Fruit fly (Drosophila melanogaster): ENCODE measurements around the gene CG11756.

CG11756 gene

DNA sequence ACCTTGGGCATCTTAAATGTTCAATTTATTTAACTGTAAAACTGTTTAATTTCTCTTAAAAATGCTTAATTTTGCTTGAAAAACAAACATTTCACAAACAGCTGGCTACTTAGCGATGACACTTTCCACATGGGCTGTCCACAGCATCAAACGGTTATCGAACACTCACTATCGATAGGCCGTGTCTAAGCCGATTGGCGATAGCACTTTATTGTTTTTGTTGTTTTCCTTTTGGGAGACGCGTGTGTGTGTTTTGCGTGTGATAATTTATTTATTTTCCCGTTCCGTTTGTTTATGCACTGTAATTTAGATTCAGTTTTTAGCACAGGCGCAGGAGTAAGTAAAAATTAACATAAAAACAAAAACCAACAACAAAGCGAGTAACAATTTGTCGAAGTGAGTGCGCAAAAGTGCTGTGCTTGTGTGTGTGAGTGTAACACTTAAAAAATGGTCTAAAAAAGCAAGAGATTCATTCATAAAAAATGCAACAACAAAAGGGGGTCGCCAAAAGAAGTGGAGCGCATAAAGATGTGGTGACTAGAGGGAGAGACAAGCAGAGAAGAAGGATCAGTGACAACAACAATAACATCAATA lies 22.6 kb upstream of the CG11756 start, which contains the start of gene Gapvd1 (continued):
- no peak for TF ChIP-seq NC2α (GFP tag; optimal IDR thresholded peaks at IDR 0.05)
- TF ChIP-seq Pdp1 (GFP tag; optimal IDR thresholded peaks at IDR 0.05) = peak in 1 of 2 experiments; percentile 16
- TF ChIP-seq inv (GFP tag; IDR thresholded peaks at IDR 0.05; ENCODE audit: partially characterized antibody) = peak; percentile 72
- TF ChIP-seq MBD-R2 (GFP tag; IDR thresholded peaks at IDR 0.05) = peak; percentile 86
- TF ChIP-seq croc (GFP tag; conservative IDR thresholded peaks at IDR 0.05) = no peak
- no peak for TF ChIP-seq Dad (GFP tag; optimal IDR thresholded peaks at IDR 0.05)
- TF ChIP-seq bbx (GFP tag; IDR thresholded peaks at IDR 0.05; ENCODE audit: partially characterized antibody) = peak; percentile 91
- no peak for TF ChIP-seq sc (optimal IDR thresholded peaks at IDR 0.05)
- no peak for TF ChIP-seq sc (GFP tag; optimal IDR thresholded peaks at IDR 0.05)
- no peak for TF ChIP-seq CG12104 (GFP tag; optimal IDR thresholded peaks at IDR 0.05)
- no peak for TF ChIP-seq lov (optimal IDR thresholded peaks at IDR 0.05)
- TF ChIP-seq lov (GFP tag; IDR thresholded peaks at IDR 0.05) = no peak
- TF ChIP-seq CG18476 (GFP tag; optimal IDR thresholded peaks at IDR 0.05) = no peak
- no peak for TF ChIP-seq CG9876 (GFP tag; optimal IDR thresholded peaks at IDR 0.05)
- TF ChIP-seq ems (GFP tag; optimal IDR thresholded peaks at IDR 0.05) = peak; percentile 3
- no peak for TF ChIP-seq Eip74EF (GFP tag; optimal IDR thresholded peaks at IDR 0.05)
- TF ChIP-seq CG9817 (tag; optimal IDR thresholded peaks at IDR 0.05) = no peak
- TF ChIP-seq CG18764 (GFP tag; optimal IDR thresholded peaks at IDR 0.05) = no peak
- TF ChIP-seq amos (GFP tag; IDR thresholded peaks at IDR 0.05; ENCODE audit: partially characterized antibody) = peak; percentile 90
- no peak for TF ChIP-seq Sox100B (GFP tag; optimal IDR thresholded peaks at IDR 0.05)
- peak; percentile 81 for TF ChIP-seq cg (GFP tag; optimal IDR thresholded peaks at IDR 0.05)
- TF ChIP-seq CG14710 (tag; optimal IDR thresholded peaks at IDR 0.05) = peak; percentile 49
- no peak for TF ChIP-seq ind (GFP tag; optimal IDR thresholded peaks at IDR 0.05)
- peak; percentile 93 for TF ChIP-seq CG4360 (GFP tag; IDR thresholded peaks at IDR 0.05)
- peak; percentile 72 for TF ChIP-seq CG17186 (GFP tag; optimal IDR thresholded peaks at IDR 0.05)
- no peak for TF ChIP-seq CG18619 (GFP tag; optimal IDR thresholded peaks at IDR 0.05)
- no peak for TF ChIP-seq Blimp-1 (GFP tag; optimal IDR thresholded peaks at IDR 0.05)
- no peak for TF ChIP-seq ttk (GFP tag; IDR thresholded peaks at IDR 0.05)
- no peak for TF ChIP-seq pho (GFP tag; optimal IDR thresholded peaks at IDR 0.05)
- TF ChIP-seq CG8478 (optimal IDR thresholded peaks at IDR 0.05) = no peak
- no peak for TF ChIP-seq CG7839 (tag; optimal IDR thresholded peaks at IDR 0.05)
- TF ChIP-seq Fer3 (tag; optimal IDR thresholded peaks at IDR 0.05) = no peak
- no peak for TF ChIP-seq wor (GFP tag; IDR thresholded peaks at IDR 0.05)
- peak; percentile 10 for TF ChIP-seq CG4424 (GFP tag; optimal IDR thresholded peaks at IDR 0.05)
- TF ChIP-seq HmgZ (tag; optimal IDR thresholded peaks at IDR 0.05) = peak; percentile 43
- TF ChIP-seq slou (GFP tag; optimal IDR thresholded peaks at IDR 0.05) = no peak
- TF ChIP-seq chinmo (GFP tag; IDR thresholded peaks at IDR 0.05; ENCODE audit: partially characterized antibody) = peak; percentile 77; the same call in 2 of the 4 replicates
- TF ChIP-seq jing (GFP tag; optimal IDR thresholded peaks at IDR 0.05) = no peak
- TF ChIP-seq bigmax (GFP tag; optimal IDR thresholded peaks at IDR 0.05) = no peak
- no peak for TF ChIP-seq CG11093 (GFP tag; IDR thresholded peaks at IDR 0.05)
- peak; percentile 83 for TF ChIP-seq sens (GFP tag)
- no peak for TF ChIP-seq CrebB (tag; optimal IDR thresholded peaks at IDR 0.05)
- no peak for TF ChIP-seq gcm (GFP tag; optimal IDR thresholded peaks at IDR 0.05)
- TF ChIP-seq CG14050 (GFP tag; IDR thresholded peaks at IDR 0.05) = no peak
- TF ChIP-seq CG16813 (GFP tag; IDR thresholded peaks at IDR 0.05; ENCODE audit: partially characterized antibody) = peak; percentile 84
- TF ChIP-seq mam (GFP tag; optimal IDR thresholded peaks at IDR 0.05) = peak; percentile 16
- TF ChIP-seq CG15269 (tag; optimal IDR thresholded peaks at IDR 0.05) = no peak
- TF ChIP-seq CG7963 (GFP tag; IDR thresholded peaks at IDR 0.05; ENCODE audit: partially characterized antibody) = peak; percentile 86
- TF ChIP-seq Ravus (GFP tag; IDR thresholded peaks at IDR 0.05) = no peak
- no peak for TF ChIP-seq CG18011 (GFP tag; optimal IDR thresholded peaks at IDR 0.05)
- TF ChIP-seq usp (GFP tag; optimal IDR thresholded peaks at IDR 0.05) = no peak
